Worm (Caenorhabditis elegans): ENCODE data around the gene pqn-25.
A peak's percentile ranks its signal among the peaks of the same experiment; 100 is the strongest.

Gene pqn-25

DNA sequence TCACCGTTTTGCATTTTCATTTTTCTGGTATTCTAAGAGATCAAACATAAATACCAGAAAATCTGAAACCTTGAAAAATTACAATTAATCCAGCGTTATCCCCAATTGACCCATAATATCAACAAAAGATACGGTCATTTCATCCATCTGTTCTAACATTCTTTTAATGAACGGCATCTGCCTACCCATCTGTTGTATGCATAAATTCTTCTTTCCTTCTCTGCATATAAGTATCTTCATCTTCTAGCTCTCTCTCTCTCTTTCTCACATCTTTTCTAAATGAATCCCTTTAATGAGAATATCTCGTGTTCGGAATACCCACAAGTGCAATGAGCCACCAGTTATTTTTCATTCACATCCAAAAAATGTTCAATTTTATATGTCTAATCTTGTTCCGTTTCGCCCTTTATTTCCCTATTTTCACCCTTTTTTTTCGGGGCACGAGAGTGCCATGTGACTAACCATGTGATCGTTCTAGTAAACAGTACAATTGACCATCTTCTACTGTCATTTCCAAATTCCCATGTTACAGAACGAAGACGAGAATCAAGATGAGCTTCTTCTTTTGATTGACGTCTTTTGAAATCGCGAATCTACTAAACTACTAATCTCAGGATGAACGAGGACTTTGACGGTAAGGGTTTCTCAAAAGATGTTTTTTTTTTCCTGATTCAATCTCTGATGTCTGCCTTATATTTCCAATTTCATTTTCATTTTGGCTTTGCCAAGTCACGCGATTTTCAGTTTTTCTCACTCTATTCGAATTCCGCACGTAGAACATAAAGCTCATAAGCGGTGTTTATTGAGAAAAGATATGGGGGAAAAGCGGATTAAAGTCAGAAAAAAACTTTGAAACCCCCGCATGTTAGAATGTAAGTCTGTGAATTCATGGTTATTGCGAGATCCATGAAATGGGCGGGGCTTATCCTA is 10.8 kb downstream of the pqn-25 start, which contains the start of gene R02F2.1:
R02F2.1 (plus strand) TSS at position 528 of the 930 bp plus-strand sequence.
- TF ChIP-seq nhr-76 (tag; optimal IDR thresholded peaks at IDR 0.05): no peak
- TF ChIP-seq nhr-28 (tag; optimal IDR thresholded peaks at IDR 0.05): no peak
- TF ChIP-seq fkh-10 (GFP tag; optimal IDR thresholded peaks at IDR 0.05): no peak
- no peak for TF ChIP-seq daf-12 (tag; optimal IDR thresholded peaks at IDR 0.05)
- TF ChIP-seq elt-3 (tag; optimal IDR thresholded peaks at IDR 0.05): no peak
- TF ChIP-seq aly-2 (tag; optimal IDR thresholded peaks at IDR 0.05): no peak
- TF ChIP-seq elt-2 (tag; optimal IDR thresholded peaks at IDR 0.05): peak; percentile 20
- peak; percentile 18 for TF ChIP-seq hmg-11 (tag; optimal IDR thresholded peaks at IDR 0.05)
- no peak for TF ChIP-seq ceh-28 (tag; optimal IDR thresholded peaks at IDR 0.05)
- no peak for TF ChIP-seq nhr-77 (tag; optimal IDR thresholded peaks at IDR 0.05)
- peak; percentile 40 for TF ChIP-seq ama-1 (optimal IDR thresholded peaks at IDR 0.05)
- TF ChIP-seq nhr-25 (tag; optimal IDR thresholded peaks at IDR 0.05): peak; percentile 48
- TF ChIP-seq jun-1 (tag; optimal IDR thresholded peaks at IDR 0.05): no peak
- no peak for TF ChIP-seq ceh-82 (tag; optimal IDR thresholded peaks at IDR 0.05)
- TF ChIP-seq pha-4 (tag; optimal IDR thresholded peaks at IDR 0.05): peak; percentile 70
- no peak for TF ChIP-seq egl-5 (tag; optimal IDR thresholded peaks at IDR 0.05)
- no peak for TF ChIP-seq R02D3.7 (tag; optimal IDR thresholded peaks at IDR 0.05)
- TF ChIP-seq lin-39 (tag; optimal IDR thresholded peaks at IDR 0.05): no peak
- no peak for TF ChIP-seq unc-39 (tag; optimal IDR thresholded peaks at IDR 0.05)
- TF ChIP-seq elt-1 (tag; optimal IDR thresholded peaks at IDR 0.05): peak; percentile 3
- TF ChIP-seq snpc-4 (tag; optimal IDR thresholded peaks at IDR 0.05): no peak

DNA sequence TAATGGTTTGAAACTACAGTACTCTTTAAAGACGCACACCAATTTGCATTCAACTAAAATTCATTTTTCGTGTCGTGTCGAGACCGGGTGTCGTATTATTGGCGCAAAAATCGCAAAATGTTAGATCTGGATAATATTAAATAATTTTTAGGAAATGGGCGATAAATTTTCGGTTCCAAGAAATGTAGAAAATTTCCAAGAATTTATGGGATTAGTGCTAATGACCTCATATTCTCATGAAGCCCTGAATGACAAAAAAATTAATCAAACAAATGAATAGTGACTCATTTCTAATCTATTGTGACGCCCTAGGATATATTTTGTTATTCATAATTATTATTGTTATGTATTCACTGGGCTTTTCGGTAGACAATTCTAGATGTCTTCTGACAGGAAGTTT is 11.7 kb downstream of the pqn-25 start:
- TF ChIP-seq skn-1 (tag; optimal IDR thresholded peaks at IDR 0.05): no peak
- no peak for TF ChIP-seq nhr-28 (tag; optimal IDR thresholded peaks at IDR 0.05)
- TF ChIP-seq lsy-12 (tag; optimal IDR thresholded peaks at IDR 0.05): no peak
- TF ChIP-seq ztf-11 (tag; optimal IDR thresholded peaks at IDR 0.05): no peak
- TF ChIP-seq fos-1 (tag; optimal IDR thresholded peaks at IDR 0.05): no peak
- TF ChIP-seq nhr-76 (tag; optimal IDR thresholded peaks at IDR 0.05): no peak
- TF ChIP-seq aly-2 (tag; optimal IDR thresholded peaks at IDR 0.05): no peak
- no peak for TF ChIP-seq unc-39 (tag; optimal IDR thresholded peaks at IDR 0.05)
- no peak for TF ChIP-seq pqm-1 (tag; optimal IDR thresholded peaks at IDR 0.05)
- no peak for TF ChIP-seq egl-5 (tag; optimal IDR thresholded peaks at IDR 0.05)
- TF ChIP-seq tbx-2 (tag; optimal IDR thresholded peaks at IDR 0.05): no peak
- no peak for TF ChIP-seq mml-1 (tag; optimal IDR thresholded peaks at IDR 0.05)
- TF ChIP-seq nfya-1 (tag; optimal IDR thresholded peaks at IDR 0.05; ENCODE audit: insufficient read depth): no peak
- TF ChIP-seq nhr-25 (tag; optimal IDR thresholded peaks at IDR 0.05): no peak
- TF ChIP-seq ceh-9 (tag; optimal IDR thresholded peaks at IDR 0.05): no peak

DNA sequence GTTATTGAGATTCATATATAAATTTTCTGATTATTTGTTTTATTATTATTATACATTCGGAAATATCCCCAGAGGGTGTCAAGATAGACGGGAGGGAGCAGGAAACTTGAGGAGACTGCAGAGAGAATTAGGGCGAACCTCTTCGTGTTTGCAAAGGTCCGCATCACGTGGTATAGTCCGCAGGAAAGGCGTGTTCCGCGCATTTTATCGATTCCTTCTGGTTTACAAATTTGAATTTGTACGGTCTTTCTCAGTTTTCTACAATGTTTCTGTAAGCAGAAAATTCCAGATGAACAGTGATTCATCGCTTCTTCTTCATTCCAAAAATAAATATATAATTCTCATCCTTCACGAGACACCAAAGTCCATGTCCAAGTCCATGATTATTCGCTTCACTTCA is 12.5 kb downstream of the pqn-25 start:
- TF ChIP-seq ceh-16 (tag; optimal IDR thresholded peaks at IDR 0.05): no peak
- no peak for TF ChIP-seq fos-1 (tag; optimal IDR thresholded peaks at IDR 0.05)
- TF ChIP-seq elt-2 (tag; optimal IDR thresholded peaks at IDR 0.05): no peak
- no peak for TF ChIP-seq fkh-10 (GFP tag; optimal IDR thresholded peaks at IDR 0.05)
- no peak for TF ChIP-seq ama-1 (optimal IDR thresholded peaks at IDR 0.05)
- no peak for TF ChIP-seq nhr-67 (tag; optimal IDR thresholded peaks at IDR 0.05)
- no peak for TF ChIP-seq lin-15B (tag; optimal IDR thresholded peaks at IDR 0.05)

DNA sequence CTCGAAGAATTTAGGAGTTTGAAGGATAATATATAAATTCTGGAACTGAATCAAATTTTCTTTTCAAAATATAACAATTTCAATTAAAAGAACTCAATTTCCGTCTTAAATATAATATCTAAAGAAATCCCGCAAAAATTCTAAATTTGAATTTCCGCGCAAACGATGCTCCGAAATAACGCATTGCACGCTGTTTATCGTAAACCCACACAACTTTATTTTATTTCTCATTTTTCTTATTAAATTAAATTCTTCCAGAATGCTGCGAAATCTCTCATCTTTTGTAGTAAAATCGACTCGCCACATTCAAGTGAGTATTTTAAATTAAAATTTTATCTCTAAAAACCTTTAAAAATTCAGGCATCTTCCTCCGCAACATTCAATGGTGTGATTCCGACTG is 13.4 kb downstream of the pqn-25 start, which contains the start of gene R02F2.9:
R02F2.9 (plus strand) TSS at position 218 of the 400 bp plus-strand sequence.
- peak; percentile 67 for TF ChIP-seq nhr-23 (tag; optimal IDR thresholded peaks at IDR 0.05)
- no peak for TF ChIP-seq unc-62 (GFP tag; optimal IDR thresholded peaks at IDR 0.05)
- no peak for TF ChIP-seq tbx-2 (tag; optimal IDR thresholded peaks at IDR 0.05)
- peak; percentile 96 for TF ChIP-seq R02D3.7 (tag; optimal IDR thresholded peaks at IDR 0.05)
- TF ChIP-seq nhr-25 (tag; optimal IDR thresholded peaks at IDR 0.05): peak; percentile 0
- TF ChIP-seq lin-15B (tag; optimal IDR thresholded peaks at IDR 0.05): peak; percentile 54
- no peak for TF ChIP-seq ZK546.5 (tag; optimal IDR thresholded peaks at IDR 0.05)

All from whole organism, L3 larva.